Fruit fly (Drosophila melanogaster): ENCODE results near the gene CG32576.
A peak's percentile ranks its signal among the peaks of the same experiment; 100 is the strongest.

DNA sequence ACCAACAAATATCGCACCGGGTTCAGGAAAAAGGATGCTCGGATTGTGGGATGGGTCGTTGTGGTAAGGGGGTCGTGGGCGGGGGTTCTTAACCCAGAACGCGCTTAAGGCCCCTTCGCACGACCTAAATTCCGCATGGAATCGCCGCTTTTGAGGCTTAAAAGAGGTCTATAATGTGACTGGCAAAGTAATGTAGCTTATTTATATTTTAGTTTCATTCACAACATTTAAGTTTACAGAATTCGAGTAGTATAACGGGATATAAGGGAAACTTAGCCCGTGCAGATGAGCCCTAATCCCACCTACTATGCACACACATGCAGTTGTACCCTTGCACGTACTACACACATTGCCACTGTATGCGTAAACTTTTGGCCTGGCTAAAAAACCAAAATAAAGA, 9.6 kb downstream of the CG32576 start:
- TF ChIP-seq CG14655 (GFP tag; optimal IDR thresholded peaks at IDR 0.05): peak; percentile 87
- peak; percentile 88 for TF ChIP-seq CG13204 (GFP tag; optimal IDR thresholded peaks at IDR 0.05)
- TF ChIP-seq gl (tag; optimal IDR thresholded peaks at IDR 0.05): peak; percentile 81
- no peak for TF ChIP-seq CG10348 (GFP tag; IDR thresholded peaks at IDR 0.05)
- peak; percentile 87 for TF ChIP-seq CG8159 (tag; optimal IDR thresholded peaks at IDR 0.05)
